Worm (Caenorhabditis elegans): ENCODE data around the gene B0563.6.

DNA sequence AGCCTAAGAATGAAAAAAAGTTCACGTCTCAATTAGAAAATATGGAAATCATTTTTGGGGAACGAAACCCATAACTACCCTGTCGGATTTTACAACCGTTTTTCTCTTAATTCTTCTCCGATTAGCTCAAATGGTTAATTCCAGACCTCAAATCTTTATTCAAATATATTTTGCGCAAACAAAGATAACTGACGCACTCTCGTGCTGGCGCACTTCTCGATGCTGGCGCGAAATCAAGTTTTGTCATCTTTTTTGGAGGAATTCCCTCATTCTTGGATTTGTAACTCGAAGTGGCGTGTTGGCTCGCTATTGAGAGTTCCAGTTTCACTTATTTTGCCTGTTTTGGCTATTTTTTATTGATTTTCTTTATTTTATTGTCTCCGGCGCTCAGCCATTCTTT lies 20.0 kb upstream of the B0563.6 start:
- TF ChIP-seq ama-1 (optimal IDR thresholded peaks at IDR 0.05), result no peak
- TF ChIP-seq B0310.2 (tag; optimal IDR thresholded peaks at IDR 0.05), result no peak
- no peak for TF ChIP-seq hnd-1 (tag; optimal IDR thresholded peaks at IDR 0.05)

Data from whole organism, early embryonic.